Fruit fly (Drosophila melanogaster): ENCODE data around the gene alpha-Man-IIa.

alpha-Man-IIa gene

DNA sequence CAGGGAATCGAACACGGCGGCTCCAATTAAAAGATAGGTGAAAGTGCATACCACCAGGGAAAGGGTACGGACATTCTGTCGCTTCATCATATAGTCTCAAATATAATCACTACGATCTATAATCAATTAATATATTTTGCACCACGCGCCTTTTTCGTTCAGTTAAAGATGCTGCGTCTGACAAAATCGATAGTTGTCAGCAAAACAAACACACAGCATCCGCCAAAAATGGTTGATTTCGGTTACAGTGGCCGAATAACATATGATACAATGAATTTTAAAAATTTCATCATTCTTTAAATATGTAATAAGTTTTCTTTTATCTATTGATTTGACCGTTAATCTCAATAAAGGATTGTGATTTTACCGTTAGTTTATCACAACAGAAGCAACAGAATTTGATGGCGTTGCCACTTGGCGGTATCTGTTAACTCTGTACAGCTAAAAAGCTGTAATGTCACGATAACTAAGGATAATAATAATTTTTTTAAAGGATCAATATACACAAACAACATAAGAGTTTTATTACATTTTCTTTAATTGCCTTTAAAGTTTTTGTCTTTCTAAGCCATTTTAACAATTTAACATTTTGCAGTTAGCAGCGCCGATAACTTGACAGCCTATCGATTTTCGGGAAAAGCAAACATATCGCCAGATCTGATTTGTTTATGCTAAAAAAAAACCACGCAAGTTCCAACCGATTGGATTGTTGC, at the start of gene alpha-Man-IIa, which contains the start of gene Task7 (continued):
- no peak for TF ChIP-seq CG16779 (GFP tag; IDR thresholded peaks at IDR 0.05)
- no peak for TF ChIP-seq cas (GFP tag; IDR thresholded peaks at IDR 0.05)
- TF ChIP-seq CG17612 (GFP tag; IDR thresholded peaks at IDR 0.05) = no peak
- TF ChIP-seq CG11398 (GFP tag; optimal IDR thresholded peaks at IDR 0.05) = no peak
- peak; percentile 50 for TF ChIP-seq CG10462 (GFP tag; optimal IDR thresholded peaks at IDR 0.05)
- no peak for TF ChIP-seq CG14441 (GFP tag; IDR thresholded peaks at IDR 0.05)
- TF ChIP-seq sd (tag; optimal IDR thresholded peaks at IDR 0.05) = no peak
- TF ChIP-seq az2 (GFP tag; optimal IDR thresholded peaks at IDR 0.05) = no peak
- TF ChIP-seq sima (GFP tag; optimal IDR thresholded peaks at IDR 0.05) = no peak
- no peak for TF ChIP-seq CG4424 (GFP tag; optimal IDR thresholded peaks at IDR 0.05)
- TF ChIP-seq CG2678 (tag; optimal IDR thresholded peaks at IDR 0.05) = no peak
- no peak for TF ChIP-seq CG5953 (GFP tag; IDR thresholded peaks at IDR 0.05)
- peak; percentile 42 for TF ChIP-seq CoRest (tag; optimal IDR thresholded peaks at IDR 0.05)
- no peak for TF ChIP-seq bsh (GFP tag; optimal IDR thresholded peaks at IDR 0.05)
- no peak for TF ChIP-seq Atf-2 (GFP tag; optimal IDR thresholded peaks at IDR 0.05)
- no peak for TF ChIP-seq Poxn (GFP tag; IDR thresholded peaks at IDR 0.05)
- TF ChIP-seq CG10274 (GFP tag; optimal IDR thresholded peaks at IDR 0.05) = no peak

DNA sequence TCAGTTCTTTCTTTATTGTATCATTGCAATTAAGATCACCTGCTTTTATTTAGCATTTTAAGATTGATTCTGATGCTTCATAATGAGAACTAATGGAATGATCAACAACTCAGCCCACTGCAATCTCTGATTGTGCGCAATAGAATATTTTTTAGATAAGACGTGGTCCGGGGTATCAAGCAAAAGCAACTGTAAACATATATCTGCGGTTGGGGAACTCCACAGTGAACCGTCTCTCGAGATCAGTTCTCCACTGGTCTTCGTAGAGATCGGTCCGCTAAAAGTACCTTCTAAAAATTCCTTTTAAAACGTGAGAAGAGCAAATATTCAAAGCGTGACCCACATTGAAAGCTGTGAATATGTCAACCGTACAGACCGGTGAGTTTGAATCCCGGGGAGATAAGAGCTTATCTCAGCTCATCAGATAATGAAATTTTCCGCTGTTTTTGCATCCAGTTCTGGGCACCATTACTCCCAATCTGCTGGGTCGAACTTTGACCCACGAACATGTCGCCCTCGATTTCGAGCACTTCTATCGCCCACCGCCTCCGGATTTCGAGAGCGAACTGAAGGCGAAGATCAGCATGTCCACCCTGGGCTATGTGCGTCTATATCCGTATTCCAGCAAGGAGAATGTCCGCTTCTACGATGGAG, 49.2 kb upstream of the alpha-Man-IIa start, which contains the start of gene CG18473:
TSS of gene CG18473 (plus strand) at position 240 of the 654 bp plus-strand sequence.
- TF ChIP-seq sob (GFP tag; IDR thresholded peaks at IDR 0.05) (peak; percentile 43; the same call in 1 of the 2 replicates), CG2712 (tag; optimal IDR thresholded peaks at IDR 0.05) (no peak), CG1647 (GFP tag; optimal IDR thresholded peaks at IDR 0.05) (no peak), CG8359 (GFP tag; optimal IDR thresholded peaks at IDR 0.05; ENCODE audit: borderline replicate concordance) (no peak), CG10267 (tag; optimal IDR thresholded peaks at IDR 0.05) (no peak), tio (GFP tag; optimal IDR thresholded peaks at IDR 0.05) (no peak), CG7928 (GFP tag; optimal IDR thresholded peaks at IDR 0.05) (no peak), Hr78 (GFP tag; optimal IDR thresholded peaks at IDR 0.05) (peak in 1 of 2 experiments; percentile 58), Med (GFP tag) (peak; percentile 10)

DNA sequence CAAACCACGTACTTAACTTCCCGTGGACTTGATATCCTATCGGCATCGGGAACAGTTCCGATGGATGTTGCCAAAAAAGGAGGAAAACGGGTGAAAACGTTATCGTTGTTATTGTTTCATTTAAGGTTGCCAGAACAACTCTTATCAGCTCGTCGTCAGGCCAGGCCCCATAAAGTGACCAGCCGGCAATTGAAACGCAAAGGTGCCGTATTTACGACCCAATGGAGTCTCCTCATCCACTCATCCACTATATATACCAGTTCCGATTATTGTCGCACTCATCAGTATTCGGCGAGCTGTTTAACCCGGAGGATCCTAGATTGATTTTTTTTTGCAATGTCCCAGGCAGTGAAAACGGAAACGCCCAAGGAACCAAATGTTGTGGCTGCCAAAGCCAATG, 47.2 kb upstream of the alpha-Man-IIa start, which contains the start of gene Srr:
TSS of gene Srr (plus strand) at position 278 of the 400 bp plus-strand sequence.
- TF ChIP-seq Med (GFP tag) (peak; percentile 16), cad (GFP tag; optimal IDR thresholded peaks at IDR 0.05) (peak; percentile 2), HHEX (GFP tag; optimal IDR thresholded peaks at IDR 0.05) (no peak)

DNA sequence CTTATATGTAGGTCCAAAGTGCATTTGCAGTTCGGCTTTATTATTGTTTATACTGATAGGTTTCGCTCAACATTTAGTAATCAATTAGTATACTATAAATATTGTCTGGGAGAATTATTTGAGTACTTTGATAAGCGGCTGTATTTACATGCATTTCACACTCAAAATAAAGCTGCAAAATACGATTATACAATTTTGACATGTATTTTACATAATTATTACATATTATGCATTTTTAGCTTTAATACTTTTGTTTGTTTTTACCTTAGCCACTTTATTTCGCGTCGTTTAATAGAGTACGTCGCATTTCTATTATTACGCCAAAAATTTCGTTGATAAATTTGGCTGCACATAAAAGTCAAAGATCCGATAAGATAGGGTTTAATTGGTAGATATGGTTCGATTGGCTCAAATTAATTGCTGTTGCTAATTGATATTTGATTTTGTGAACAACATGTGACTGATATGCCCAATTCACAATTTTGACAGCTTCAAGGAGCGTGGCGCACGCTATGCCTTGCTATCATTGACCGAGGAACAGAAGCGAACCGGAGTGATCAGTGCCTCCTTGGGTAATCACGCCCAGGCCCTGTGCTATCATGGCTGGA, 46.4 kb upstream of the alpha-Man-IIa start:
- TF ChIP-seq aop (GFP tag; IDR thresholded peaks at IDR 0.05) (no peak), cato (GFP tag; optimal IDR thresholded peaks at IDR 0.05; ENCODE audit: borderline replicate concordance) (no peak), jing (GFP tag; optimal IDR thresholded peaks at IDR 0.05) (no peak), CG9797 (GFP tag; optimal IDR thresholded peaks at IDR 0.05) (no peak), p53 (GFP tag; optimal IDR thresholded peaks at IDR 0.05) (no peak), Rx (GFP tag; IDR thresholded peaks at IDR 0.05) (no peak), CG11247 (GFP tag; IDR thresholded peaks at IDR 0.05) (no peak), sim (GFP tag; IDR thresholded peaks at IDR 0.05) (no peak), CG15073 (GFP tag; optimal IDR thresholded peaks at IDR 0.05) (no peak), dpn (GFP tag; optimal IDR thresholded peaks at IDR 0.05) (no peak), CG8359 (GFP tag; optimal IDR thresholded peaks at IDR 0.05; ENCODE audit: borderline replicate concordance) (no peak), CG6813 (GFP tag; optimal IDR thresholded peaks at IDR 0.05) (peak; percentile 5), CG31388 (GFP tag; optimal IDR thresholded peaks at IDR 0.05) (no peak), dm (GFP tag; optimal IDR thresholded peaks at IDR 0.05) (no peak), exex (tag; optimal IDR thresholded peaks at IDR 0.05) (peak; percentile 98), trem (tag; optimal IDR thresholded peaks at IDR 0.05) (no peak), Pdp1 (GFP tag; optimal IDR thresholded peaks at IDR 0.05) (peak in 1 of 2 experiments; percentile 20)
